Worm (Caenorhabditis elegans): ENCODE measurements around the gene wbp-11.

wbp-11 gene

ce11 chrII:10194605-10195004 is 21.9 kb downstream of the wbp-11 start, which contains the start of gene srb-6:
Gene srb-6, plus strand, starts transcription at chrII:10194905.
- TF ChIP-seq hlh-8 (tag; optimal IDR thresholded peaks at IDR 0.05) (no peak), fax-1 (tag; optimal IDR thresholded peaks at IDR 0.05) (no peak), ceh-48 (tag; optimal IDR thresholded peaks at IDR 0.05) (no peak), eyg-1 (tag; optimal IDR thresholded peaks at IDR 0.05) (no peak), K02D7.2 (tag; optimal IDR thresholded peaks at IDR 0.05) (no peak), C08G9.2 (tag; optimal IDR thresholded peaks at IDR 0.05) (no peak), elt-4 (tag; optimal IDR thresholded peaks at IDR 0.05) (no peak), sdc-2 (tag; optimal IDR thresholded peaks at IDR 0.05) (no peak), zip-5 (tag; optimal IDR thresholded peaks at IDR 0.05) (no peak), pag-3 (tag; optimal IDR thresholded peaks at IDR 0.05; ENCODE audit: borderline replicate concordance) (no peak)

- TF ChIP-seq unc-42 (tag; optimal IDR thresholded peaks at IDR 0.05), result peak; percentile 55
- no peak for TF ChIP-seq unc-86 (tag; optimal IDR thresholded peaks at IDR 0.05)
- no peak for TF ChIP-seq K09A11.1 (tag; optimal IDR thresholded peaks at IDR 0.05; ENCODE audit: insufficient read depth)
- no peak for TF ChIP-seq ttx-3 (tag; optimal IDR thresholded peaks at IDR 0.05)
- no peak for TF ChIP-seq pat-9 (tag; optimal IDR thresholded peaks at IDR 0.05)
- no peak for TF ChIP-seq mec-3 (tag; optimal IDR thresholded peaks at IDR 0.05; ENCODE audit: borderline replicate concordance)
- no peak for TF ChIP-seq zip-5 (tag; optimal IDR thresholded peaks at IDR 0.05)
- TF ChIP-seq unc-55 (GFP tag; optimal IDR thresholded peaks at IDR 0.05), result no peak
Measured at ce11 chrII:10197091-10197675, 24.5 kb downstream of the wbp-11 start, which contains the start of gene R05H5.3. Gene R05H5.3, plus strand, starts transcription at chrII:10197625.

ce11 chrII:10198486-10198885 is 25.8 kb downstream of the wbp-11 start:
- TF ChIP-seq pax-1 (tag; optimal IDR thresholded peaks at IDR 0.05) (no peak), ceh-34 (tag; optimal IDR thresholded peaks at IDR 0.05) (no peak), hlh-8 (tag; optimal IDR thresholded peaks at IDR 0.05) (no peak), fax-1 (tag; optimal IDR thresholded peaks at IDR 0.05) (no peak), syd-9 (tag; optimal IDR thresholded peaks at IDR 0.05) (no peak), ceh-45 (GFP tag; IDR thresholded peaks at IDR 0.05) (no peak), hlh-6 (tag; optimal IDR thresholded peaks at IDR 0.05) (no peak), dmd-4 (tag; optimal IDR thresholded peaks at IDR 0.05; ENCODE audit: borderline replicate concordance) (no peak), sox-4 (tag; optimal IDR thresholded peaks at IDR 0.05) (no peak), nhr-11 (tag; optimal IDR thresholded peaks at IDR 0.05) (no peak)

- TF ChIP-seq pha-4 (tag; optimal IDR thresholded peaks at IDR 0.05), result no peak
- TF ChIP-seq sox-2 (GFP tag; IDR thresholded peaks at IDR 0.05), result no peak
- no peak for TF ChIP-seq fax-1 (tag; optimal IDR thresholded peaks at IDR 0.05)
- TF ChIP-seq rnt-1 (tag; optimal IDR thresholded peaks at IDR 0.05), result no peak
- TF ChIP-seq hlh-30 (tag; optimal IDR thresholded peaks at IDR 0.05; ENCODE audit: insufficient read depth), result no peak
- TF ChIP-seq ceh-6 (GFP tag; optimal IDR thresholded peaks at IDR 0.05), result no peak
- TF ChIP-seq ceh-9 (tag; optimal IDR thresholded peaks at IDR 0.05), result no peak
- no peak for TF ChIP-seq pag-3 (tag; optimal IDR thresholded peaks at IDR 0.05; ENCODE audit: borderline replicate concordance)
- no peak for TF ChIP-seq dve-1 (tag; optimal IDR thresholded peaks at IDR 0.05)
- TF ChIP-seq ceh-14 (tag; optimal IDR thresholded peaks at IDR 0.05), result no peak
- no peak for TF ChIP-seq pqm-1 (tag; optimal IDR thresholded peaks at IDR 0.05)
- no peak for TF ChIP-seq ceh-2 (tag; optimal IDR thresholded peaks at IDR 0.05)
- TF ChIP-seq tbx-7 (tag; optimal IDR thresholded peaks at IDR 0.05), result no peak
- no peak for TF ChIP-seq pha-2 (tag; optimal IDR thresholded peaks at IDR 0.05)
Measured at ce11 chrII:10199906-10200305, 27.2 kb downstream of the wbp-11 start, which contains the start of gene R05H5.4. Gene R05H5.4, minus strand, starts transcription at chrII:10200006.
